Fruit fly (Drosophila melanogaster): Measurements from ENCODE around the gene dpr19.

The dpr19 gene

dm6 chr2L:10339212-10339721, 36.7 kb upstream of the dpr19 start, which contains the start of gene SamDC (continued):
- peak; percentile 74 for TF ChIP-seq CG12659 (GFP tag; optimal IDR thresholded peaks at IDR 0.05)
- TF ChIP-seq CG9437 (GFP tag; optimal IDR thresholded peaks at IDR 0.05) = peak; percentile 25
- TF ChIP-seq crc (GFP tag; optimal IDR thresholded peaks at IDR 0.05) = no peak
- peak; percentile 4 for TF ChIP-seq Max (GFP tag; optimal IDR thresholded peaks at IDR 0.05)
- 0 out of 2 replicates have a peak, but pooled peaks have one; percentile 15 for TF ChIP-seq Taf1 (GFP tag; IDR thresholded peaks at IDR 0.05)
- TF ChIP-seq CG17328 (GFP tag; IDR thresholded peaks at IDR 0.05) = peak; percentile 24; the same call in 1 of the 2 replicates
- no peak for TF ChIP-seq ro (GFP tag; IDR thresholded peaks at IDR 0.05)
- TF ChIP-seq gfzf (GFP tag; optimal IDR thresholded peaks at IDR 0.05) = peak; percentile 35
- peak; percentile 8 for TF ChIP-seq ems (GFP tag; optimal IDR thresholded peaks at IDR 0.05)
- no peak for TF ChIP-seq CG10462 (GFP tag; optimal IDR thresholded peaks at IDR 0.05)
- no peak for TF ChIP-seq CG10431 (GFP tag; optimal IDR thresholded peaks at IDR 0.05)

DNA sequence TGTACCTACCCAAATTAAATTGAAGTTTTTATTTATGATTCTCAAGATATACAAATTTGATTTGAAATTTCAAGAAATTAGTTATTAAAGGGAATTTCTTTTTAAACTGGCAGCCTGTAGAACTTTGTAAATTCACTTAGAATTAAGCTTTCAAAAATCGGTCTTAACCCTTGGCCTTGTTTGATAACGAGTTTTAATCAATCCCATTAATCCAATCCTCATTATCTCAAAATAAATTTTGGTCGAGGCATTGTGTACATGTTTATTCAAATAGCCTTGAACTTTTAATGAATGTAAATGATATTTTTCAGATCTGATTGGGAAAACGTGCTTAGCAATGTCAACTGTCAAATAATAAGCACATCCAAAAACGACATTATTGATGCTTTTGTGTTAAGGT, 36.1 kb upstream of the dpr19 start:
- TF ChIP-seq croc (GFP tag; conservative IDR thresholded peaks at IDR 0.05) (no peak), eve (GFP tag; optimal IDR thresholded peaks at IDR 0.05) (peak in 1 of 2 experiments; percentile 24), exex (tag; optimal IDR thresholded peaks at IDR 0.05) (peak; percentile 6), cwo (GFP tag; optimal IDR thresholded peaks at IDR 0.05) (peak; percentile 14)

dm6 chr2L:10341405-10341804, 34.6 kb upstream of the dpr19 start, which contains the start of gene CG31715:
TSS of gene CG31715 (plus strand) at chr2L:10341616.
- no peak for TF ChIP-seq CG17612 (GFP tag; IDR thresholded peaks at IDR 0.05)
- TF ChIP-seq E2f2 (GFP tag; IDR thresholded peaks at IDR 0.05) = peak; percentile 37; the same call in 1 of the 2 replicates
- peak; percentile 5 for TF ChIP-seq CG34376 (GFP tag; optimal IDR thresholded peaks at IDR 0.05)
- peak; percentile 51 for TF ChIP-seq Ets65A (GFP tag)
- no peak for TF ChIP-seq mld (GFP tag; IDR thresholded peaks at IDR 0.05; ENCODE audit: partially characterized antibody)
- TF ChIP-seq sqz (GFP tag; optimal IDR thresholded peaks at IDR 0.05) = no peak
- no peak for TF ChIP-seq CG14014 (GFP tag; IDR thresholded peaks at IDR 0.05)
- peak; percentile 66 for TF ChIP-seq MBD-R2 (GFP tag; IDR thresholded peaks at IDR 0.05)
- TF ChIP-seq knrl (GFP tag; IDR thresholded peaks at IDR 0.05; ENCODE audit: partially characterized antibody) = 0 out of 3 replicates have a peak, but pooled peaks have one; percentile 28
- TF ChIP-seq fd3F (GFP tag; optimal IDR thresholded peaks at IDR 0.05) = no peak
- TF ChIP-seq CG31441 (GFP tag; IDR thresholded peaks at IDR 0.05) = peak; percentile 16; the same call in 1 of the 2 replicates
- no peak for TF ChIP-seq CG12769 (tag; optimal IDR thresholded peaks at IDR 0.05)
- peak; percentile 67 for TF ChIP-seq BEAF-32 (GFP tag; optimal IDR thresholded peaks at IDR 0.05)
- TF ChIP-seq CG15514 (GFP tag; optimal IDR thresholded peaks at IDR 0.05) = peak; percentile 37
- TF ChIP-seq CG32532 (GFP tag; IDR thresholded peaks at IDR 0.05) = peak; percentile 58; the same call in 1 of the 2 replicates
- peak; percentile 4 for TF ChIP-seq CG10979 (tag; optimal IDR thresholded peaks at IDR 0.05)
- peak; percentile 77 for TF ChIP-seq sens (GFP tag)
- no peak for TF ChIP-seq CG33213 (GFP tag; optimal IDR thresholded peaks at IDR 0.05)
- no peak for TF ChIP-seq Myb (GFP tag; optimal IDR thresholded peaks at IDR 0.05)
- peak; percentile 12 for TF ChIP-seq Dp (GFP tag; optimal IDR thresholded peaks at IDR 0.05)
- TF ChIP-seq CG8388 (GFP tag; optimal IDR thresholded peaks at IDR 0.05) = peak; percentile 99
- peak; percentile 39 for TF ChIP-seq PHDP (tag; optimal IDR thresholded peaks at IDR 0.05)
- peak; percentile 23 for TF ChIP-seq CG3995 (GFP tag; optimal IDR thresholded peaks at IDR 0.05)
- no peak for TF ChIP-seq pb (GFP tag; optimal IDR thresholded peaks at IDR 0.05)
- TF ChIP-seq MESR4 (GFP tag; optimal IDR thresholded peaks at IDR 0.05) = peak; percentile 25
- no peak for TF ChIP-seq Hr78 (GFP tag; optimal IDR thresholded peaks at IDR 0.05)
- TF ChIP-seq rib (GFP tag; IDR thresholded peaks at IDR 0.05) = peak; percentile 49; the same call in 1 of the 2 replicates
- TF ChIP-seq esg (GFP tag; conservative IDR thresholded peaks at IDR 0.05) = 0 out of 2 replicates have a peak, but pooled peaks have one; percentile 11
- no peak for TF ChIP-seq dmrt99B (tag; optimal IDR thresholded peaks at IDR 0.05)
- TF ChIP-seq Side (GFP tag; optimal IDR thresholded peaks at IDR 0.05) = no peak
- peak; percentile 16 for TF ChIP-seq CG17829 (tag; optimal IDR thresholded peaks at IDR 0.05)
- peak; percentile 20 for TF ChIP-seq Xbp1 (GFP tag; optimal IDR thresholded peaks at IDR 0.05)
